Fruit fly (Drosophila melanogaster) whole organism, embryonic: ENCODE results near the gene Datp.

Experiments
- Atf6 ChIP-seq: fragments of 200-800 bp; sonication (Bioruptor generic); IDR thresholded peaks from 2 replicates; pipeline ENCODE4 v1.3.6; 2022; ENCODE audit warnings: missing biosample characterization, missing genetic modification characterization
- Bteb2 ChIP-seq: fragments of 200-800 bp; sonication (Bioruptor generic); optimal IDR thresholded peaks from 2 replicates; lab custom pipeline; 2016; ENCODE audit warnings: missing biosample characterization, missing genetic modification characterization
- CG10321 ChIP-seq: fragments of 200-800 bp; sonication (Bioruptor generic); IDR thresholded peaks from 2 replicates; pipeline ENCODE4 v1.3.6; 2022; ENCODE audit warnings: missing biosample characterization, missing genetic modification characterization
- CG10565 ChIP-seq: fragments of 200-800 bp; sonication (Bioruptor generic); optimal IDR thresholded peaks from 3 replicates; lab custom pipeline; 2016; ENCODE audit warnings: missing biosample characterization, mild to moderate bottlenecking, missing genetic modification characterization
- CG10959 ChIP-seq: fragments of 200-800 bp; sonication (Bioruptor generic); IDR thresholded peaks from 2 replicates; pipeline ENCODE4 v1.3.6; 2022; ENCODE audit warnings: missing biosample characterization, missing genetic modification characterization
- CG12769 ChIP-seq: fragments of 200-800 bp; sonication (Bioruptor generic); optimal IDR thresholded peaks from 2 replicates; lab custom pipeline; 2019; ENCODE audit warnings: missing biosample characterization, mild to moderate bottlenecking, missing genetic modification characterization, moderate library complexity
- CG14710 ChIP-seq: fragments of 200-800 bp; sonication (Bioruptor generic); optimal IDR thresholded peaks from 3 replicates; lab custom pipeline; 2019; ENCODE audit warnings: missing biosample characterization, mild to moderate bottlenecking, missing genetic modification characterization, moderate library complexity
- CG15269 ChIP-seq: fragments of 200-800 bp; sonication (Bioruptor generic); optimal IDR thresholded peaks from 2 replicates; lab custom pipeline; 2018; ENCODE audit warnings: missing biosample characterization, mild to moderate bottlenecking, missing genetic modification characterization, moderate library complexity
- CG17186 ChIP-seq: fragments of 200-800 bp; sonication (Bioruptor generic); optimal IDR thresholded peaks from 3 replicates; lab custom pipeline; 2017; ENCODE audit warnings: missing biosample characterization, missing genetic modification reagents, missing genetic modification characterization
- CG18476 ChIP-seq: fragments of 200-800 bp; sonication (Bioruptor generic); optimal IDR thresholded peaks from 2 replicates; lab custom pipeline; 2016; ENCODE audit warnings: missing biosample characterization, mild to moderate bottlenecking, missing genetic modification characterization
- CG2199 ChIP-seq: fragments of 200-800 bp; sonication (Bioruptor generic); IDR thresholded peaks from 3 replicates; pipeline ENCODE4 v1.3.6; 2022; ENCODE audit warnings: missing biosample characterization, missing genetic modification characterization
- CG2889 ChIP-seq: fragments of 200-800 bp; sonication (Bioruptor generic); IDR thresholded peaks from 3 replicates; pipeline ENCODE4 v1.3.6; 2022; ENCODE audit warnings: missing biosample characterization, missing genetic modification characterization
- CG31388 ChIP-seq: fragments of 200-800 bp; sonication (Bioruptor generic); optimal IDR thresholded peaks from 2 replicates; lab custom pipeline; 2016; ENCODE audit warnings: missing biosample characterization, missing genetic modification characterization
- CG34376 ChIP-seq: fragments of 200-800 bp; sonication (Bioruptor generic); optimal IDR thresholded peaks from 2 replicates; lab custom pipeline; 2018; ENCODE audit warnings: missing biosample characterization, mild to moderate bottlenecking, missing genetic modification characterization
- CG3995 ChIP-seq: fragments of 200-800 bp; sonication (Bioruptor generic); optimal IDR thresholded peaks from 3 replicates; lab custom pipeline; 2016; ENCODE audit warnings: missing biosample characterization, missing genetic modification characterization
- CG5245 ChIP-seq: fragments of 200-800 bp; sonication (Bioruptor generic); optimal IDR thresholded peaks from 3 replicates; lab custom pipeline; 2016; ENCODE audit warnings: missing biosample characterization, missing genetic modification characterization
- CG7839 ChIP-seq: fragments of 200-800 bp; sonication (Bioruptor generic); optimal IDR thresholded peaks from 3 replicates; lab custom pipeline; 2018; ENCODE audit warnings: missing biosample characterization, mild to moderate bottlenecking, missing genetic modification characterization, moderate library complexity
- D ChIP-seq, 2 experiments: fragments of 200-800 bp in 1 of 2; fragments of >200 bp in 1 of 2; sonication (Bioruptor generic) in 1 of 2; optimal IDR thresholded peaks; 2 replicates in 1 of 2; 3 replicates in 1 of 2; lab custom pipeline; 2017; ENCODE audit warnings: mild to moderate bottlenecking in 1 of 2, missing biosample characterization in 1 of 2, missing genetic modification characterization in 1 of 2, missing genetic modification reagents in 1 of 2
- Dad ChIP-seq: fragments of 200-800 bp; sonication (Bioruptor generic); optimal IDR thresholded peaks from 3 replicates; lab custom pipeline; 2016; ENCODE audit warnings: missing biosample characterization, missing genetic modification characterization
- Deaf1 ChIP-seq: fragments of 200-800 bp; optimal IDR thresholded peaks from 3 replicates; lab custom pipeline; 2019; ENCODE audit warnings: missing biosample characterization, mild to moderate bottlenecking, missing genetic modification characterization, moderate library complexity
- Eip74EF ChIP-seq, 2 experiments: fragments of 200-800 bp in 1 of 2; fragments of >200 bp in 1 of 2; sonication (Bioruptor generic) in 1 of 2; optimal IDR thresholded peaks; 2 replicates each; lab custom pipeline; 2017 to 2019; ENCODE audit warnings: missing biosample characterization in 2 of 2, missing genetic modification characterization in 2 of 2, mild to moderate bottlenecking in 1 of 2, moderate library complexity in 1 of 2
- Hr3 ChIP-seq: fragments of 200-800 bp; sonication (Bioruptor generic); optimal IDR thresholded peaks from 3 replicates; lab custom pipeline; 2016; ENCODE audit warnings: missing biosample characterization, missing genetic modification characterization
- MBD-R2 ChIP-seq: fragments of 200-800 bp; sonication (Bioruptor generic); IDR thresholded peaks from 2 replicates; pipeline ENCODE4 v1.3.6; 2022; ENCODE audit warnings: missing biosample characterization, missing genetic modification characterization
- Meics ChIP-seq: fragments of 200-800 bp; sonication (Bioruptor generic); optimal IDR thresholded peaks from 2 replicates; lab custom pipeline; 2017; ENCODE audit warnings: missing biosample characterization, mild to moderate bottlenecking, missing genetic modification characterization
- Myb ChIP-seq: fragments of 200-800 bp; sonication (Bioruptor generic); optimal IDR thresholded peaks from 2 replicates; lab custom pipeline; 2016; ENCODE audit warnings: missing biosample characterization, missing genetic modification characterization
- Oli ChIP-seq: fragments of 200-800 bp; sonication (Bioruptor generic); optimal IDR thresholded peaks from 2 replicates; lab custom pipeline; 2018; ENCODE audit warnings: missing biosample characterization, mild to moderate bottlenecking, missing genetic modification characterization, moderate library complexity
- Rfx ChIP-seq: fragments of 200-800 bp; sonication (Bioruptor generic); IDR thresholded peaks from 2 replicates; pipeline ENCODE4 v1.3.6; 2022; ENCODE audit warnings: missing biosample characterization, missing genetic modification characterization
- Scr ChIP-seq: fragments of 200-800 bp; sonication (Bioruptor generic); IDR thresholded peaks from 2 replicates; pipeline ENCODE4 v1.3.6; 2022; ENCODE audit warnings: missing biosample characterization, missing genetic modification characterization; ENCODE audit not compliant: partially characterized antibody
- Spps ChIP-seq: fragments of 200-800 bp; sonication (Bioruptor generic); optimal IDR thresholded peaks from 2 replicates; lab custom pipeline; 2018; ENCODE audit warnings: missing biosample characterization, mild to moderate bottlenecking, missing genetic modification characterization
- Sry-β ChIP-seq: fragments of 200-800 bp; sonication (Bioruptor generic); optimal IDR thresholded peaks from 2 replicates; lab custom pipeline; 2018; ENCODE audit warnings: missing biosample characterization, mild to moderate bottlenecking, missing genetic modification characterization, moderate library complexity
- TFAM ChIP-seq: fragments of 200-800 bp; sonication (Bioruptor generic); optimal IDR thresholded peaks from 2 replicates; lab custom pipeline; 2017; ENCODE audit warnings: missing biosample characterization, missing genetic modification characterization, inconsistent platforms
- Xrp1 ChIP-seq: fragments of 200-800 bp; sonication (Bioruptor generic); IDR thresholded peaks from 2 replicates; pipeline ENCODE4 v1.3.6; 2022; ENCODE audit warnings: missing biosample characterization, missing genetic modification characterization
- ac ChIP-seq: fragments of 200-800 bp; sonication (Bioruptor generic); optimal IDR thresholded peaks from 3 replicates; lab custom pipeline; 2017; ENCODE audit warnings: missing biosample characterization, mild to moderate bottlenecking, missing genetic modification characterization
- caup ChIP-seq: fragments of 200-800 bp; sonication (Bioruptor generic); optimal IDR thresholded peaks from 3 replicates; lab custom pipeline; 2017; ENCODE audit warnings: missing biosample characterization, mild to moderate bottlenecking, missing genetic modification characterization, moderate library complexity; ENCODE audit not compliant: severe bottlenecking
- corto ChIP-seq: fragments of 200-800 bp; sonication (Bioruptor generic); optimal IDR thresholded peaks from 2 replicates; lab custom pipeline; 2016; ENCODE audit warnings: missing biosample characterization, mild to moderate bottlenecking, missing genetic modification characterization, moderate library complexity
- danr ChIP-seq: fragments of 200-800 bp; sonication (Bioruptor generic); IDR thresholded peaks from 2 replicates; pipeline ENCODE4 v1.3.6; 2022; ENCODE audit warnings: missing biosample characterization, missing genetic modification characterization
- dysf ChIP-seq: fragments of 200-800 bp; sonication (Bioruptor generic); IDR thresholded peaks from 3 replicates; pipeline ENCODE4 v1.3.6; 2022; ENCODE audit warnings: missing biosample characterization, missing genetic modification characterization
- fd3F ChIP-seq: fragments of 200-800 bp; sonication (Bioruptor generic); optimal IDR thresholded peaks from 2 replicates; lab custom pipeline; 2018; ENCODE audit warnings: missing biosample characterization, mild to moderate bottlenecking, missing genetic modification characterization, moderate library complexity
- ftz-f1 ChIP-seq: fragments of 200-800 bp; sonication (Bioruptor generic); optimal IDR thresholded peaks from 2 replicates; lab custom pipeline; 2016; ENCODE audit warnings: missing biosample characterization, missing genetic modification characterization
- insv ChIP-seq, 2 experiments: fragments of 200-800 bp; sonication (Bioruptor generic); optimal IDR thresholded peaks; 3 replicates each; lab custom pipeline; 2016 to 2018; ENCODE audit warnings: missing biosample characterization in 2 of 2, missing genetic modification characterization in 2 of 2
- kni ChIP-seq: fragments of 200-800 bp; sonication (Bioruptor generic); optimal IDR thresholded peaks from 3 replicates; lab custom pipeline; 2017; ENCODE audit warnings: mild to moderate bottlenecking, missing biosample characterization, missing genetic modification reagents, missing genetic modification characterization
- nom ChIP-seq: fragments of 200-800 bp; sonication (Bioruptor generic); optimal IDR thresholded peaks from 2 replicates; lab custom pipeline; 2017; ENCODE audit warnings: missing biosample characterization, missing genetic modification characterization, mild to moderate bottlenecking, moderate library complexity, missing genetic modification reagents
- rib ChIP-seq: fragments of 200-800 bp; sonication (Bioruptor generic); IDR thresholded peaks from 2 replicates; pipeline ENCODE4 v1.3.6; 2022; ENCODE audit warnings: missing biosample characterization, missing genetic modification characterization
- ro ChIP-seq: fragments of 200-800 bp; sonication (Bioruptor generic); IDR thresholded peaks from 2 replicates; pipeline ENCODE4 v1.3.6; 2022; ENCODE audit warnings: missing biosample characterization, missing genetic modification characterization
- slbo ChIP-seq: fragments of 200-800 bp; sonication (Bioruptor generic); IDR thresholded peaks from 2 replicates; pipeline ENCODE4 v1.3.6; 2022; ENCODE audit warnings: missing biosample characterization, missing genetic modification characterization
- sob ChIP-seq: fragments of 200-800 bp; sonication (Bioruptor generic); IDR thresholded peaks from 2 replicates; pipeline ENCODE4 v1.3.6; 2022; ENCODE audit warnings: missing biosample characterization, missing genetic modification characterization
- tin ChIP-seq: fragments of 200-800 bp; sonication (Bioruptor generic); optimal IDR thresholded peaks from 3 replicates; lab custom pipeline; 2016; ENCODE audit warnings: missing biosample characterization, missing genetic modification characterization
- unpg ChIP-seq: fragments of 200-800 bp; sonication (Bioruptor generic); optimal IDR thresholded peaks from 3 replicates; lab custom pipeline; 2018; ENCODE audit warnings: missing biosample characterization, mild to moderate bottlenecking, missing genetic modification characterization, moderate library complexity
- yki ChIP-seq: fragments of >200 bp; optimal IDR thresholded peaks from 3 replicates; lab custom pipeline; 2018

The Datp gene

DNA sequence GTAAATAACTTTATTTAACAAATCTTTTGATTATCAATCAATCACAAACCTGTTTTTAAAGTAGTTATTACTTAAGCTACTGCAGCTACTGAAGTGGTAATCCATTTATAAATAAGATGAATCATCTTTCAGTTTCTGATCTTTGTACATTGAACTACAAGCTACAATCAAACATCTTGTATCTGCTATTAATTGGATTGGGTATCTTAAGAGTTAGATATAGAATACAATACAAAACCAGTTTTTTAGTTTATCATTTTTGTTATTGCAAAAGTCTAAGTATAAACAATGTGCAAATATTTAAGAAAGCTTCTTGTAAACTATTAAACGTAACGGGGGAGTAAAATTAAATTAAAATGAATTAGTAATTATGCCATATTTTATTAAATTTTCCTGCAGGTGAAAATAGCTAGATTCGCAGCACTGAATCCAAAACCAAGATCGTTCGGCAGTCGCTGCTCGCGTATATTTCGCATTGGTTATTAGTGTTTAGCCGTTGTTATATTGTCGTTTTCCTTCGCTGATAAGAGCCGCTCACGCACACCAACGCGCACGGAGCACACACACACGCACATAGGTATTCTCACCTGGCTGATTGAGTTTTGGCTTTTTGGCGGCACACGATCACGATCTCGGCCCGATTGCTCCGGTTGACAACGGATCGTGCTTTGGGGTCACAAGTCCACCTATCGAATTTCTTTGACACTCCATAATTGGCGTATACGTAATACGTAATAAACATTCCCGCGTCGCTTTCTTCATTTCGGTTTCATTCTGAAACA lies 9.3 kb upstream of the Datp start (continued):
- TF ChIP-seq TFAM, result no peak
- peak; percentile 15; the same call in 1 of the 2 replicates for TF ChIP-seq MBD-R2 (GFP tag; lab: Robert Waterston, UW)
- TF ChIP-seq danr (GFP tag; lab: Robert Waterston, UW), result no peak
- TF ChIP-seq rib (GFP tag; lab: Robert Waterston, UW), result peak; percentile 47; the same call in 1 of the 2 replicates
- TF ChIP-seq sob, result peak; percentile 22; the same call in 1 of the 2 replicates
- no peak for TF ChIP-seq tin (GFP tag; lab: Kevin White, UChicago)
- TF ChIP-seq CG12769, result peak; percentile 75
- no peak for TF ChIP-seq Xrp1 (GFP tag; lab: Robert Waterston, UW)
- 0 out of 2 replicates have a peak, but pooled peaks have one; percentile 13 for TF ChIP-seq Rfx (GFP tag; lab: Robert Waterston, UW)
- peak; percentile 67 for TF ChIP-seq corto (GFP tag; lab: Kevin White, UChicago)
- peak; percentile 86 for TF ChIP-seq Deaf1 (tag; lab: Kevin White, UChicago)
- peak; percentile 9 for TF ChIP-seq Meics (GFP tag; lab: Kevin White, UChicago)
- TF ChIP-seq CG18476 (GFP tag; lab: Kevin White, UChicago), result no peak
- no peak for TF ChIP-seq Spps
- TF ChIP-seq Eip74EF (GFP tag; optimal IDR thresholded peaks at IDR 0.05; lab: Kevin White, UChicago), result no peak
- TF ChIP-seq CG3995, result peak; percentile 13
- no peak for TF ChIP-seq CG5245 (GFP tag; lab: Kevin White, UChicago)
- no peak for TF ChIP-seq CG7839
- TF ChIP-seq unpg (GFP tag; lab: Kevin White, UChicago), result no peak
- TF ChIP-seq CG17186 (GFP tag; lab: Kevin White, UChicago), result no peak
- no peak for TF ChIP-seq kni (GFP tag; lab: Kevin White, UChicago)
- peak; percentile 86 for TF ChIP-seq Sry-β (GFP tag; lab: Kevin White, UChicago)
- no peak for TF ChIP-seq Bteb2 (GFP tag; lab: Kevin White, UChicago)
- TF ChIP-seq fd3F (GFP tag; lab: Kevin White, UChicago), result no peak
- TF ChIP-seq slbo (GFP tag; lab: Robert Waterston, UW), result no peak
- TF ChIP-seq CG31388 (GFP tag; lab: Kevin White, UChicago), result no peak
- no peak for TF ChIP-seq Myb (GFP tag; lab: Kevin White, UChicago)
- TF ChIP-seq CG15269 (tag; lab: Kevin White, UChicago), result peak; percentile 18
- TF ChIP-seq dysf, result no peak
- no peak for TF ChIP-seq CG2889 (GFP tag; lab: Robert Waterston, UW)
- TF ChIP-seq CG2199 (GFP tag; lab: Robert Waterston, UW), result peak; percentile 75; the same call in 1 of the 3 replicates
- no peak for TF ChIP-seq CG14710 (tag; lab: Kevin White, UChicago)
- TF ChIP-seq ro (GFP tag; lab: Robert Waterston, UW), result no peak
- TF ChIP-seq CG10959, result no peak
- no peak for TF ChIP-seq ac
- TF ChIP-seq Scr (GFP tag; lab: Robert Waterston, UW), result no peak
- TF ChIP-seq caup (GFP tag; lab: Kevin White, UChicago), result no peak
- 0 out of 2 replicates have a peak, but pooled peaks have one; percentile 35 for TF ChIP-seq Atf6 (GFP tag; lab: Robert Waterston, UW)
- no peak for TF ChIP-seq Oli
- TF ChIP-seq CG10565 (GFP tag; lab: Kevin White, UChicago), result no peak
- TF ChIP-seq insv (GFP tag; optimal IDR thresholded peaks at IDR 0.05; lab: Kevin White, UChicago), result no peak
- TF ChIP-seq CG34376 (GFP tag; lab: Kevin White, UChicago), result peak; percentile 69
- TF ChIP-seq Hr3 (GFP tag; lab: Kevin White, UChicago), result no peak
- TF ChIP-seq Dad (GFP tag; lab: Kevin White, UChicago), result no peak
- TF ChIP-seq ftz-f1 (GFP tag; lab: Kevin White, UChicago), result no peak
- no peak for TF ChIP-seq yki (lab: Kevin White, UChicago)
- peak; percentile 4 for TF ChIP-seq nom (GFP tag; lab: Kevin White, UChicago)
- TF ChIP-seq D (optimal IDR thresholded peaks at IDR 0.05; lab: Kevin White, UChicago), result no peak
- TF ChIP-seq D (GFP tag; optimal IDR thresholded peaks at IDR 0.05; lab: Kevin White, UChicago), result no peak
- no peak for TF ChIP-seq CG10321
